Fruit fly (Drosophila melanogaster): Measurements from ENCODE around the gene IFT54.

Gene IFT54

DNA sequence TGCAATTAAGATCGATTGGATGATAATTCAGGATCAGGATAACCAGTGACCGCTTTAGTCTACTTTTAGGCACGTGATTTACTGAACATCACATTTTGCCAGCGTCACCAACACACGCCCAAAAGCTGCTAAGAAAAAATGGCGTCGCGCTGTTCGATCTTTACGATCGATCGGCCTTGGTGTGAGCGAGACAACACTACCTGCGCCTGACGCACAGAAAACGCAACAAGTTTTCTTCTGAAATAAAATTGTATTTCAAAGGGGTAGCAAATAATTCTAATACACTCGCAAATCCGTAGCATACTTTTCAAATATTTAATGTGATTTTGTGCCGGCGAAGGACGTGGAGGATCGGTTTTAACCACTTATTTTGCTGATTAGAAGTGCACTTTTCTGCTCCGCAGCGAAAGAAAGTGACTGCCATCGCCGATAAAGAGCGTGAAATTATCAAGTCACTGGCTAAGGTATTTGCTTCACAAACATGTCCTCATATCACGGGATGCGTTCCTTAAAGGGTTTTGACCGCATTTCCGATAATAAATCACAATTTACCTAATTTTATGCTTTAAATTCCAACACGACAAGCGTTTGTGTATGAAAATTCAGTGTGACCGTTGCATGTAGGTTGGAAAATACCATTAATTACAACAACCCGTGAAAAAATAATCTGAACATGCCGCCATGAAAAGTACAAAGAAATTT, 5.9 kb downstream of the IFT54 start:
- no peak for TF ChIP-seq noc (tag; optimal IDR thresholded peaks at IDR 0.05)

DNA sequence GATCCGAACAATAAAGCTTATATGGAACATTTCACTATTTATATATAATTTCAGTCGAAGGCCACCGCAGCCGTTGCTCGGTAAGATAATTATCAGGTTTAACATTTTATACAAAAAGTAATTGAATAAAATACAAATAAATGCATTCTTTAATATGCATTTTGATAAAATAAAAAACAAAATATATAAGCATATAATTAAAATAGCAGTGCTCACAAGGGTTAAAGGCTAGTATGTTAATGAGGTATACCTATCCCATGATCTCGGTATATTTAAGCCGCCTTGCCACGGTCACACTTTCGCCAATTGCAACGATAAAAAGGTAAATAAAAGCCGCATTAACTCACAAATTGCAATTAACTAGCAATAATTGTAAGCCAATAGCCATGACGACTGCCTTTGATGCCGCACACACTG, 6.6 kb downstream of the IFT54 start, which contains the start of gene Polr2I:
Gene Polr2I, plus strand, starts transcription at position 289 of the 417 bp plus-strand sequence.
- peak; percentile 12 for TF ChIP-seq noc (tag; optimal IDR thresholded peaks at IDR 0.05)

dm6 chr3R:14310062-14310461, 7.8 kb downstream of the IFT54 start, which contains the start of gene CG31321:
Gene CG31321 (plus strand): TSS chr3R:14310362.
- TF ChIP-seq noc (tag; optimal IDR thresholded peaks at IDR 0.05) = no peak

DNA sequence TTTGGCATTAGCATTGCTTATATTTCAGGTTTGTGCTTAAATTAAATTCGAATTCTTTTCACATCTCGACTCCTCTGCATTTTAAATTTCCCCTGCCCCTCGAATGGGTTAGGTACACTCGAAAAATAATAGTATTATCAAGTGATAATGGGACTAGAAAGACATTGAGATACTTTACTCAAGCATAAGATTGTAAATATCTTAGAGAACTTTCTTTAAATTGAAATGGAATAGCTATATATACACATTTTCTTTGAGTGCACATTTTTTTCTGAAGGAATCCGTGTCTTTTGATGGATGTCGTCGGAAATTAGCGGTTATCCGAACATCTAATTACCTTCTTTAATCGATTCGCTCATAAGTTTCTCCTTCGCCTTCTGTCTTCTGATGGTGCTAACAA, 8.8 kb downstream of the IFT54 start:
- TF ChIP-seq noc (tag; optimal IDR thresholded peaks at IDR 0.05) = peak; percentile 30

DNA sequence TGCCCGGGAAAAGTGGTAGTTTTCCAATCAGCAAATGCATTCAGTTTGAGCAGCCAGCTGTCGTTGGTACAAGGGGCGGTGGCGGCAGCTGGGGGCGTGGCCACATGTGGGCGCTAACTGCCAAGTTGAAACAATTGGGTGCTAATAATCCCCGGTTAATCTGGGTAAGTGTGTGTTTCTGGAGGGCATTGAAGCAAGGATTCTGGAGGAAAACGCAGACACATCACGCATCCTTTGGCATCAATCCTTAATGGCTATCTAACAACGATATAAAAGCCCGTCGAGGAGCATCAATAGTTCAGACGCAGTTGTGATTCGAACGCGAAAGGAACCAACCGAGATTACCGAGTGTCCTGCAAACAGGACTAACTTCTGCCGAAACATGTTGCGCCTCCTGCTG, 12.3 kb downstream of the IFT54 start, which contains the start of gene Crz:
Gene Crz, plus strand, starts transcription at position 301 of the 400 bp plus-strand sequence.
- no peak for TF ChIP-seq noc (tag; optimal IDR thresholded peaks at IDR 0.05)

DNA sequence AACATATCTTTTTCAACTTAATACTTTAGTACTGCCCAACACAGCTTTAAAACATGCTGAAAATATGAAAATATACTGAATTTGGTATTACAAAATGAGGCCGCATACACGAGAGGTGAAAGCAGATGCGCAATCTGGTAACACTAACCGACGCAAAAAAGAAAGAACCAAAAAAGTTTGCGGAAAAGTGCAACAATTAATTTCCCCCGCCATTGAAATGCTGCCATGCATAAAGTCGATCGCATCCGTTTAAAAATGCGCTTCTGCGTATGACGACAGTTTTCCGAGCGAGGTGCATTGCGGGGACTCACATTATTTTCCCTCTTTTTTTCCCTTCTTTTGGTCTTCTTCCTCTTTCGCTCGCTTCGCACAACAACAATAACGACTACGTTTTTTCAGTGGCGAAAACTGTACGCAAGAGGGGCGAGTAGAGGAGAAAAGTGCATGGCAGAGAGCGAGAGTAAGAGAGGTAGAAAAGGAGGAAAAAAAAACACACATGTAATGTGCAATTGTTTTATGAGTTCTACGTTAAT, 13.8 kb downstream of the IFT54 start, which contains the start of gene Set8:
Gene Set8, plus strand, starts transcription at position 127 of the 533 bp plus-strand sequence.
- TF ChIP-seq noc (tag; optimal IDR thresholded peaks at IDR 0.05) = no peak

DNA sequence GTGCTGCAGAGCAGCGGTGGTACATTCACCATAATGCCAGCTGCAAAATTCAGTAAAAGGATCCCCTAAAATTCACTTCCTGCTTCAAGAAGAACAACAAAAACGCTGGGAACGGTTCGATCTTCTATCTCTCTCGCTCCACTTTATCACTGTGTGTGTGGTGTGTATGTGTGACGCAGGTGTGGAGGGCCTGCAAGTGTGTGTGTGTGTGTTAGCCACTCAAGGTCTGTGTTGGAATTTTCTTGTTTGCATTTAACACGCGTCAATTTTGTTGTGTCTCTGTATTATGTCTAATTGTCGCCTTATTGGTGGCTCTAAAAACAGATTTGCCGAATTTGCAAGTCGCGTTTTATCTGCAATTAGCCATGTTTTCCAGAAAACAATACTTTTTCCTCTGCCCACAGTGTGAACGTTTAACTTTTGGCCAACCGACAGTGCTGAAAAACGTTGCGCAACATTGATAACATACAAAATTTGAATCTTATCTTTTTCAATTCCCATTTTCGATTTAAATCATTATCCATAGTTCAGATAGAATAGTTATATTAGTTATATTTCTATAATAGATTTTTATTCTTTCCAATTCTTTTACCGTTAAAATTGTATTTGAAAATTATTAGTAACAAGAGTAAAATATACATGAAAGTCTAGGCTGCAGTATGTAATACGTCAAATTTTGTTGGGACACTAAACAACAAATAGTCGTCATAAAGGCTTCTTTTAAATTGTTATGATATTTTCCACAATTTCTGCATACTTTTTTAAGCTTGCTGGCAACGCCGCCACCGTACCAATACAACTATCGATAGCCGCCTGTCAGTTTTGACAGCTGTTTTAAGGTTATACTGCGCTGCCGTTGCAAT, 24.3 kb downstream of the IFT54 start, which contains the start of the genes Afti and ATPsynE:
Gene Afti, minus strand, starts transcription at position 440 of the 863 bp plus-strand sequence.
Gene ATPsynE, plus strand, starts transcription at position 698 of the 863 bp plus-strand sequence.
- TF ChIP-seq noc (tag; optimal IDR thresholded peaks at IDR 0.05) = no peak

- no peak for TF ChIP-seq noc (tag; optimal IDR thresholded peaks at IDR 0.05)
These were observed 24.9 kb downstream of the IFT54 start for dm6 chr3R:14327113-14327466.

- TF ChIP-seq noc (tag; optimal IDR thresholded peaks at IDR 0.05) = peak; percentile 85
These were observed 25.4 kb downstream of the IFT54 start, which contains the start of gene spn-B for dm6 chr3R:14327472-14328104. Gene spn-B (plus strand): TSS chr3R:14328051.

- no peak for TF ChIP-seq noc (tag; optimal IDR thresholded peaks at IDR 0.05)
These were observed 27.3 kb downstream of the IFT54 start for dm6 chr3R:14329549-14329948.

DNA sequence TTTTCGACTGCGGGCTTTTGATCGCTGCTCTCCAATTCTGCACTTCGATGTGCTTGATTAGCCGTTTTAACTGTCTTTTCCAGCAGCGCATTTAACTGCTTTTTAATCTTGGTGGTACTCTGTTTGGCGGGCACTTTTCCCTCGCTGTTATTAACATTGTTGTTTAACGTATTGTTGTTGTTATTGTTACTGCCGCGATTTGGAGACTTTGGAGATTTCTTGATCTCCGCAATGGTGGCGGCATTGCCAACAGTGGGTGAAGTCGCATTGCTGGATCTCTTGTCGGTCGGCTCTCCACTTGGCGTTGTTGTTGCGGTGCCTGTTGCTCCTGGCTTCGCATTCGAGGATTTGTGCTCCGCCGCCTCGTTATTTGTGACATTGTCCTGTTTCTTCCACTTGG, 28.4 kb downstream of the IFT54 start:
- TF ChIP-seq noc (tag; optimal IDR thresholded peaks at IDR 0.05) = no peak

DNA sequence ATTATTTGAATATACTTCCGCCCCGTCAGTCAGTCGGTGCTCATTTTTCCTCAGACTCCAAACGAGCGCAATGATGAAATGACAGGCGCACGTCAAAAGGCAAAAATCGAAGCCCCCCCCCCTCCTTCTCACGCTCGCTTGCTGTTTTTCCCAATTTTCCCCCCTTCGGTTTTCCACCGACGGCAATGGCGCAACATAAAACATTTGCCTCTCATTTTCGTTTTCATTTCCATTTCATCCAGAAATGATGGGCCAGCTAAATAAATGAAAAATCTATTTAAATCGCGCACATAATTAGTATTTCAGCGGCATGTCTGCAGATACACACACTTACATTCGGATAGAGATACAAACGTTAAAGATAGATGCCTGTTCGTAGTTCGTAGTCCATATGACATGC, 29.2 kb downstream of the IFT54 start:
- no peak for TF ChIP-seq noc (tag; optimal IDR thresholded peaks at IDR 0.05)

DNA sequence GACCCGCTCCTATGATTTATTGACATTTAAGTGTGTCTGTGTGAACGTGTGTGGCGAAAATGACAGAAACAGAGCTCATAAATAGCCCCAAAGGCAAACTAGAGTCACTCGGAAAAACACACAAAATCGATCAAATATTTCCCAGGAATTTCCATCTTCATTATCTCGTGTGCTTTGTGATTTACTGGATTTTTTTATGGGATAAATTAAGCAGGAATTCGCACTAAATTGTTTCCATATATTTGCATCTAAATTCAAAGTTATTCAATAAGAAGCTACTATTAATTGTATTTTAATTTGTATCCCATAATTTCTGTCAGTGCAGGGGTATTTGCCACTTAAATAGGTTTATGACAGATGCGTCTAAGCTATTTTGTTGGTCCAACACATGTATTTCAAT, 30.5 kb downstream of the IFT54 start:
- no peak for TF ChIP-seq noc (tag; optimal IDR thresholded peaks at IDR 0.05)

- TF ChIP-seq noc (tag; optimal IDR thresholded peaks at IDR 0.05) = no peak
These were observed 33.3 kb downstream of the IFT54 start for dm6 chr3R:14335504-14335903.

DNA sequence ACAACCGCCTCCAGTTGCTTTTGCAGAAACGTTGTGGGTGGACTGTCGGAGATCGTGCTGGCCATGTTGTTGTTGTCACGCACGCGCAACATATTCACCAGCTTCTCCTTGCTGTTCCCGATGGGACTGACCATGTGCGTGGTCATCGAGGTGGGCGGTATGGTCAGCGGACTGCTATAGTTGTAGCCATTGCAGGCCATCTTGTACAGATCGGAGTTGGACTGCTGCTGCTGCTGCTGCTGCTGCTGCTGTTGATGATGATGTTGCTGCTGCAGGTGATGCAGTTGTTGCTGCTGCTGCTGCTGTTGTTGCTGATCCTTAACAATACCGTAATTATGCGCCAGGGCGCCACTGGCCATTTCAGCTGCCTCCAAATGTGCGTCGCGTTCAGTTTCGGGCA, 42.5 kb downstream of the IFT54 start:
- TF ChIP-seq noc (tag; optimal IDR thresholded peaks at IDR 0.05) = no peak
